Worm (Caenorhabditis elegans): ENCODE results near the gene rpl-36.
A peak's percentile ranks its signal among the peaks of the same experiment; 100 is the strongest.

Gene rpl-36

ce11 chrIII:7207903-7208497 lies 27.9 kb downstream of the rpl-36 start, which contains the start of gene rpl-6:
TSS of gene rpl-6 (plus strand) at chrIII:7208447.
- TF ChIP-seq die-1 (tag; optimal IDR thresholded peaks at IDR 0.05) (no peak), dpl-1 (GFP tag; optimal IDR thresholded peaks at IDR 0.05) (peak; percentile 35), C17E4.6 (GFP tag; IDR thresholded peaks at IDR 0.05) (no peak), cebp-2 (GFP tag; IDR thresholded peaks at IDR 0.05) (no peak), ceh-100 (GFP tag; IDR thresholded peaks at IDR 0.05) (peak; percentile 29; the same call in 1 of the 2 replicates), ztf-18 (tag; optimal IDR thresholded peaks at IDR 0.05) (peak; percentile 47), unc-62 (GFP tag; optimal IDR thresholded peaks at IDR 0.05) (no peak), mxl-1 (tag; optimal IDR thresholded peaks at IDR 0.05) (no peak), sea-2 (GFP tag; IDR thresholded peaks at IDR 0.05) (no peak), F55B11.4 (tag; optimal IDR thresholded peaks at IDR 0.05; ENCODE audit: borderline replicate concordance, insufficient read depth) (no peak), F39B2.1 (GFP tag; IDR thresholded peaks at IDR 0.05) (no peak), ztf-25 (GFP tag; IDR thresholded peaks at IDR 0.05) (no peak), repo-1 (tag; optimal IDR thresholded peaks at IDR 0.05) (no peak), snpc-1.1 (tag; optimal IDR thresholded peaks at IDR 0.05; ENCODE audit: insufficient read depth) (peak; percentile 37), F52B5.7 (tag; optimal IDR thresholded peaks at IDR 0.05) (no peak), nhr-120 (GFP tag; IDR thresholded peaks at IDR 0.05) (no peak), D2030.7 (GFP tag; IDR thresholded peaks at IDR 0.05) (0 out of 2 replicates have a peak, but pooled peaks have one; percentile 44), nfya-2 (GFP tag; IDR thresholded peaks at IDR 0.05) (no peak), zfh-2 (GFP tag; conservative IDR thresholded peaks at IDR 0.05) (no peak), T26A5.8 (tag; optimal IDR thresholded peaks at IDR 0.05) (no peak), attf-6 (GFP tag; IDR thresholded peaks at IDR 0.05) (no peak), cebp-1 (GFP tag; IDR thresholded peaks at IDR 0.05) (no peak), cebp-1 (tag; optimal IDR thresholded peaks at IDR 0.05) (peak; percentile 72), sptf-2 (GFP tag; optimal IDR thresholded peaks at IDR 0.05) (no peak), hlh-12 (tag; optimal IDR thresholded peaks at IDR 0.05) (no peak), gei-17 (GFP tag; optimal IDR thresholded peaks at IDR 0.05) (no peak), him-1 (tag; optimal IDR thresholded peaks at IDR 0.05) (no peak), athp-1 (tag; optimal IDR thresholded peaks at IDR 0.05) (no peak), hsf-1 (GFP tag; IDR thresholded peaks at IDR 0.05) (no peak), rec-8 (tag; optimal IDR thresholded peaks at IDR 0.05) (no peak), C06A6.2 (GFP tag; conservative IDR thresholded peaks at IDR 0.05) (no peak; the same call in 1 of the 2 replicates), rcor-1 (GFP tag; IDR thresholded peaks at IDR 0.05) (peak; percentile 73), egrh-3 (GFP tag; IDR thresholded peaks at IDR 0.05) (no peak), ZK185.1 (tag; optimal IDR thresholded peaks at IDR 0.05; ENCODE audit: poor library complexity, severe bottlenecking) (peak; percentile 65), B0035.1 (tag; optimal IDR thresholded peaks at IDR 0.05) (no peak), snpc-3.4 (tag; optimal IDR thresholded peaks at IDR 0.05) (peak; percentile 85), dox-1 (GFP tag; IDR thresholded peaks at IDR 0.05) (peak; percentile 55; the same call in 1 of the 2 replicates), attf-5 (GFP tag; optimal IDR thresholded peaks at IDR 0.05) (peak; percentile 64), sdz-38 (tag; optimal IDR thresholded peaks at IDR 0.05) (no peak), fkh-3 (tag; optimal IDR thresholded peaks at IDR 0.05) (no peak), nhr-179 (tag; optimal IDR thresholded peaks at IDR 0.05) (no peak), lir-1 (GFP tag; conservative IDR thresholded peaks at IDR 0.05) (peak; percentile 28; the same call in 1 of the 2 replicates), lsy-27 (tag; optimal IDR thresholded peaks at IDR 0.05; ENCODE audit: borderline replicate concordance, insufficient read depth) (peak; percentile 16), F33H1.4 (GFP tag; IDR thresholded peaks at IDR 0.05) (peak; percentile 98), nhr-80 (tag; optimal IDR thresholded peaks at IDR 0.05) (peak; percentile 32), rpc-1 (optimal IDR thresholded peaks at IDR 0.05) (no peak), rpc-1 (tag; optimal IDR thresholded peaks at IDR 0.05) (no peak), nhr-90 (tag; optimal IDR thresholded peaks at IDR 0.05) (no peak), F57A8.1 (GFP tag; optimal IDR thresholded peaks at IDR 0.05) (no peak)
